Worm (Caenorhabditis elegans): Measurements from ENCODE around the gene F40G9.18.

DNA sequence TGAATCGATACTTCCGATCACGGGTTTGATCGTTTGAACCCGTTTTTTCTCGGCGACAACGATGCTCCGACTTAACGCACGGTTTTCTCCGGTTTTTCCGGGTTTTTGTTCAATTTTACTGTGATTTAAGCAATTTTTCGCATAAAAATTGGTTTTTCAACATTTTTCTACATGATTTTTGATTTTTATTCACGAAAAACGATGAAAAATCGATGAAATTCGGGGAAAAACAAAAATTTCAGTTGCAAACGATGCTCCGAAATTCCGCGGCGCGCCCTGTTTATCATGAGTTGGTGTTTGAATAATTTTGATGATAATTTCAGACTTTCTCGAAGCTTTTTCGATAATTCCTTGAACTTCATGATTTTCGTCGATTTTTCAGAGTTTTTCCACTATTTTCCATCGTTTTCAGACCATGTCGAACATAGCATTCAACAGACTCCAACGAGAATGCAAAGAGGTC, 19.1 kb upstream of the F40G9.18 start, which contains the start of gene ubc-20:
- TF ChIP-seq flt-1 (GFP tag; IDR thresholded peaks at IDR 0.05) (no peak), hnd-1 (tag; optimal IDR thresholded peaks at IDR 0.05) (no peak), ama-1 (optimal IDR thresholded peaks at IDR 0.05) (no peak), tra-4 (tag; optimal IDR thresholded peaks at IDR 0.05) (no peak), ceh-36 (tag; optimal IDR thresholded peaks at IDR 0.05) (no peak), F13C5.2 (tag; optimal IDR thresholded peaks at IDR 0.05) (no peak), aly-1 (tag; optimal IDR thresholded peaks at IDR 0.05) (no peak), hmg-4 (GFP tag; optimal IDR thresholded peaks at IDR 0.05) (no peak)
